Worm (Caenorhabditis elegans) whole organism, L4 larva: ENCODE measurements around the gene JC8.16.

ENCODE experiments used
- aly-2 ChIP-seq: sonication (generic microtip); optimal IDR thresholded peaks from 2 replicates; lab custom pipeline; 2018; ENCODE audit warnings: missing biosample characterization, missing genetic modification characterization
- ama-1 ChIP-seq: fragments of 150-350 bp; optimal IDR thresholded peaks from 2 replicates; lab custom pipeline; 2014; ENCODE audit warnings: inconsistent platforms, mixed read lengths
- dpl-1 ChIP-seq: fragments of 150-350 bp; optimal IDR thresholded peaks from 2 replicates; lab custom pipeline; 2014; ENCODE audit warnings: missing biosample characterization, missing genetic modification reagents, missing genetic modification characterization
- lin-13 ChIP-seq: fragments of 150-350 bp; optimal IDR thresholded peaks from 2 replicates; lab custom pipeline; 2014; ENCODE audit warnings: missing biosample characterization, missing genetic modification reagents, missing genetic modification characterization
- nhr-237 ChIP-seq: sonication (generic microtip); optimal IDR thresholded peaks from 2 replicates; lab custom pipeline; 2017; ENCODE audit warnings: missing biosample characterization, missing genetic modification characterization
- nhr-41 ChIP-seq: fragments of 200-800 bp; sonication (Bioruptor generic); IDR thresholded peaks from 2 replicates; pipeline ENCODE4 v1.3.6; 2022; ENCODE audit warnings: missing genetic modification reagents, missing genetic modification characterization, missing compliant biosample characterization
- nhr-77 ChIP-seq: fragments of 150-350 bp; optimal IDR thresholded peaks from 2 replicates; lab custom pipeline; 2014; ENCODE audit warnings: missing biosample characterization, missing genetic modification characterization
- pha-4 ChIP-seq, 2 experiments: fragments of 150-350 bp in 1 of 2; fragments of 200-800 bp in 1 of 2; sonication (Bioruptor generic) in 1 of 2; IDR thresholded peaks in 1 of 2; optimal IDR thresholded peaks in 1 of 2; 2 replicates each; pipeline versions ENCODE4 v1.3.6 to Lab custom; 2014 to 2022; ENCODE audit warnings: missing genetic modification characterization in 2 of 2, missing genetic modification reagents in 2 of 2, missing biosample characterization in 1 of 2, missing compliant biosample characterization in 1 of 2
- pqm-1 ChIP-seq: sonication (generic microtip); optimal IDR thresholded peaks from 2 replicates; lab custom pipeline; 2017; ENCODE audit warnings: missing biosample characterization, missing genetic modification characterization
- unc-62 ChIP-seq, 3 experiments: fragments of 150-350 bp in 1 of 3; sonication (generic microtip); optimal IDR thresholded peaks in 2 of 3; peaks in 1 of 3; 1 replicate in 1 of 3; 2 replicates in 2 of 3; lab custom pipeline; 2014 to 2017; ENCODE audit warnings: missing biosample characterization in 3 of 3, missing genetic modification characterization in 3 of 3, missing genetic modification reagents in 3 of 3, missing genotype in 1 of 3

DNA sequence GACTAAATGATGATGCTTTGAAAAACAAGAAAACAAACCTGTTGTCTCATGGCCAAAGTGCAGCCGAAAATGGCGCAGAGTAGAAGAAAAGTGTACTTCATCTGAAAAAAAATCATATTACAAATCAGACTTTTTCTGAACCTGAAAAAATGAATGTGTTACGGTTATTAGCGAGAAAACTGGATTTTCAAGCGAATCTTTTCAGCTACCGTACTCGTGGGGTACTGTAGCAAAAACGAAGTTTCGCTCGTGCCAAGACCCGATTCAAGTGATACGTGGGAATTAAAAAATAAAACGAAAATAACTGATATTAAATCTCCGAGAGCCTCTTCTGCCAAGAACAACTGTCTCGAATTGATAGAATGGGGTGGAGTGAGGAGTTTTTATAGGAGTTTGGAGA is 6.8 kb upstream of the JC8.16 start, which contains the start of gene ttr-51:
- TF ChIP-seq nhr-237 (tag; lab: Kevin White, UChicago): no peak
- no peak for TF ChIP-seq pha-4 (GFP tag; IDR thresholded peaks at IDR 0.05; lab: Robert Waterston, UW)
- TF ChIP-seq pha-4 (tag; optimal IDR thresholded peaks at IDR 0.05; lab: Kevin White, UChicago): no peak
- TF ChIP-seq pqm-1 (tag; lab: Kevin White, UChicago): no peak
- no peak for TF ChIP-seq dpl-1
- TF ChIP-seq ama-1 (lab: Kevin White, UChicago): no peak
- no peak for TF ChIP-seq nhr-77
- no peak for TF ChIP-seq unc-62 (GFP tag; optimal IDR thresholded peaks at IDR 0.05 in 1 of 2; lab: Kevin White, UChicago)
- no peak for TF ChIP-seq unc-62 (tag; optimal IDR thresholded peaks at IDR 0.05; lab: Kevin White, UChicago)
- TF ChIP-seq nhr-41 (GFP tag; lab: Robert Waterston, UW): no peak
- no peak for TF ChIP-seq lin-13
- TF ChIP-seq aly-2 (tag; lab: Kevin White, UChicago): no peak
